Worm (Caenorhabditis elegans): ENCODE data around the gene ins-37.

ins-37 gene

DNA sequence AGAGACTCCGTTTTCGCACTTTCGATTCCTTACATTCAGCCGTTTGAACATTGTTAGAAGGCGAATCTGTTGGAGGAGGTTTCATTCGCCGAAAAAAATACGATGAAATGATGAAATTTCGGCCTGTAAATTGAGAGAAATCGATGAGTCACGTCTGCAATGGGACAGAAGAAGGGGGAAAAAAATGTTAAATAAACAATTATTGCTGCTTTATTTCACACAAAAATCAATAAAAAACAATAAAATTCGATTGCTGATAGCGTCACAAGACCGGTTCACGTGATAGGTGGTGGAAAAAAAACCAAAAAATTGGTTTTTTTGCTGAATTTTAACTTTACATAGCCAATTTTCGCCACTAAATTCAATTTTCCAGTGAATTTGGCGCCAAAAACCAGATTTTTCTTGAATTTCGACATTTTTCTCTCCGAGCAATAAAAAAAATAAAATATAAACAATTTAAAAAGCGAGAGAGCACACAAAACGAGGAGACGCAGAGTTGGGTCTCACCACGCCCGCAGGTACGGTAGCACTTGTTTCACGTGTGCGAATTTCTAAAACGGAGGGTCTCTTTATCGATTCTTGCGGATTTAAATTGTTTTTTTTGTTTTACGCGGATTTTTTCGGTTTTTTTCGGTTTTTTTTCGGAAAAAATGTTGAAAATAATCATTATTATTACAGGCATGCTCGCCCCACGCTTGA lies 36.4 kb upstream of the ins-37 start, which contains the start of the genes cup-14 and ndub-8:
TSS of gene cup-14 (minus strand) at position 51 of the 699 bp plus-strand sequence.
TSS of gene ndub-8 (plus strand) at position 679 of the 699 bp plus-strand sequence.
- TF ChIP-seq tbx-2 (tag; optimal IDR thresholded peaks at IDR 0.05): peak; percentile 21
- peak; percentile 87 for TF ChIP-seq pax-1 (tag; optimal IDR thresholded peaks at IDR 0.05)
- peak; percentile 63 for TF ChIP-seq ceh-31 (tag; optimal IDR thresholded peaks at IDR 0.05)
- no peak for TF ChIP-seq ahr-1 (tag; optimal IDR thresholded peaks at IDR 0.05)
- TF ChIP-seq ceh-48 (tag; optimal IDR thresholded peaks at IDR 0.05): peak; percentile 87
- no peak for TF ChIP-seq gmeb-2 (tag; optimal IDR thresholded peaks at IDR 0.05)
- TF ChIP-seq sdc-2 (tag; optimal IDR thresholded peaks at IDR 0.05): no peak
- TF ChIP-seq dve-1 (tag; optimal IDR thresholded peaks at IDR 0.05): peak; percentile 7
- no peak for TF ChIP-seq odd-2 (tag; optimal IDR thresholded peaks at IDR 0.05)
- TF ChIP-seq nfya-1 (tag; optimal IDR thresholded peaks at IDR 0.05): peak; percentile 93
- TF ChIP-seq ceh-34 (tag; optimal IDR thresholded peaks at IDR 0.05): peak; percentile 6
- TF ChIP-seq unc-55 (GFP tag; optimal IDR thresholded peaks at IDR 0.05): peak; percentile 77
- TF ChIP-seq ceh-19 (GFP tag; optimal IDR thresholded peaks at IDR 0.05): peak; percentile 13
- TF ChIP-seq hlh-30 (tag; optimal IDR thresholded peaks at IDR 0.05; ENCODE audit: insufficient read depth): peak; percentile 75
- peak; percentile 25 for TF ChIP-seq lim-6 (tag; optimal IDR thresholded peaks at IDR 0.05)
- TF ChIP-seq unc-42 (tag; optimal IDR thresholded peaks at IDR 0.05): peak; percentile 83

DNA sequence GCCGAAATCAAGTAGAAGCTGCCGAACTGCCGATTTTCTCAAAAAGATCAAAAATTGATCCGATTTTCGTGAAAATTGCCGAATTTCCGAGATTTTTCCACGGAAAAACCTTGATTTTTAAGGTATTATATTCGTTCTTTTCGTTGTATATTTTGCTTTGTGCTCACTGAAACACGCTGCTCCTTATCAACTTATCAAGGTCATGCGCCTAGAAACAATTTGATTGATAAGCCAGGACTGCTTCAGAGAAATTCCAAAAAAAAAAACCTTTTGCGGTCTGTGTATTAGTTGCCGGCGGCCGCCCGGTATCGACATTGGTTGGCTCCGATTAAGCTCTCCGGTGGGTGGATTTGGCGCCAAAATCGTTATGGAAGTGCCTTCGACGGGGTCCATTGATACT lies 26.5 kb upstream of the ins-37 start:
- TF ChIP-seq sox-2 (GFP tag; IDR thresholded peaks at IDR 0.05): no peak
- peak; percentile 57 for TF ChIP-seq elt-2 (tag; optimal IDR thresholded peaks at IDR 0.05)
- no peak for TF ChIP-seq che-1 (tag; optimal IDR thresholded peaks at IDR 0.05)
- no peak for TF ChIP-seq nhr-232 (tag; optimal IDR thresholded peaks at IDR 0.05)
- no peak for TF ChIP-seq unc-55 (GFP tag; optimal IDR thresholded peaks at IDR 0.05)

DNA sequence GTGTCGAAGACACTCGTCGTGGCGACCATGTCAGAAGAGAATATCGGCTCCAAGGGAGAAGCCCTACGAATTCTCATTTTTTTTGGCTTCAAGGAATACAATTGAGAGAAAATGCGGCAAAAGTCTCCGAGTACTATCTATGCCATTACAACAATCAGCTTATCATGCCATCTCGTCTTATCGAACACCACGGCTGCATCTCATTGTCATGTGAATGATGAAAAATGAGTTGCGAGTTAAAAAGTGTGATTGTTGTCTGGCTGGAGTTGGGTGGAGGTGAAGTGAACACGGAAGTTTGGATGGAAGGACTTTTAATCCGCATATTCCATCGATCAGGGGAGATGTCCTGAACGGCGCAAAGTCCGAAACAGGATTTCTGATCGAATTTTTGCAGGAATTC lies 25.0 kb upstream of the ins-37 start:
- TF ChIP-seq ceh-6 (GFP tag; optimal IDR thresholded peaks at IDR 0.05) (no peak), gmeb-2 (tag; optimal IDR thresholded peaks at IDR 0.05) (no peak), elt-2 (tag; optimal IDR thresholded peaks at IDR 0.05) (peak; percentile 25)

DNA sequence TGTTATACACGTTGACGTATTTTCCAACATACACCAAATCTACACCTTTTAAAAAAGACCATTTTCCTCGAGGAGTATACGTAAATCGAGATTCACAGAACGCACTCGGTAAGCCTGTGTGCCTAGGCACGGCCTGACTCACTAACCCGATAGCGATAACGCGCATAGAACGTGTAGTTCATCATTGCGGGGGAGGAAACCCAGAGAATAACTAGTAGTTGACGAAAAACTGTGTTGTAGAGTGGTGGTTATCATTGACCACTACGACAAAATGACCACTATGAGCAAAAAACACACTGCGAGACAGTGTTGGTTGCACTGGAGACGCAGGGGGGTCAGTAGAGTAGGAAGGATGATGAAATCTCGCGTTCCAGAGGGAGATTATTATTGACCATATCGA lies 23.9 kb upstream of the ins-37 start:
- no peak for TF ChIP-seq tbx-2 (tag; optimal IDR thresholded peaks at IDR 0.05)
- TF ChIP-seq elt-2 (tag; optimal IDR thresholded peaks at IDR 0.05): peak; percentile 52
- TF ChIP-seq pax-1 (tag; optimal IDR thresholded peaks at IDR 0.05): no peak
- TF ChIP-seq F13H6.1 (tag; optimal IDR thresholded peaks at IDR 0.05): no peak
- no peak for TF ChIP-seq ahr-1 (tag; optimal IDR thresholded peaks at IDR 0.05)
- TF ChIP-seq sox-4 (tag; optimal IDR thresholded peaks at IDR 0.05): no peak
- no peak for TF ChIP-seq ceh-19 (GFP tag; optimal IDR thresholded peaks at IDR 0.05)
- TF ChIP-seq C38D4.7 (GFP tag; optimal IDR thresholded peaks at IDR 0.05): no peak

DNA sequence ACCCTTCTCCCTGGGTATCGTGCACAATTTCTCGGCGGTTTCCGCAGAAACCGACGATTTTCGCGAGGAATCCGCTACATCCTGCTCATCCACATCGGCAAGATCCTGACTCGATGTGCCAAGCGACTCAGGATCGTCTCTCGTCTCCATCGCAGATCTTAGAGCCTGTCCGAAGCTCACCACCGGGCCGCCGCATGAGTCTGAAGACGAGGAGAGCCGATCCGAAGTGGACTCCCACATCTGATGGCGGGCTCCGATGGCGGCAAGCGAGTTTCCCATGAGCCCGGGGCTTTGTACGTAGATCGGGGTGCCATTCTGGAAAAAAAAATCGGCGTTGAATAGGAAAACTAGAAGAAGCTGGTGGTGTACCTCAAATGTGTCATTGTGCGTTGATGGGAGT lies 22.4 kb upstream of the ins-37 start:
- TF ChIP-seq ztf-16 (tag; optimal IDR thresholded peaks at IDR 0.05): no peak
- no peak for TF ChIP-seq ceh-45 (GFP tag; IDR thresholded peaks at IDR 0.05)
- TF ChIP-seq gmeb-2 (tag; optimal IDR thresholded peaks at IDR 0.05): no peak
- no peak for TF ChIP-seq ttx-3 (tag; optimal IDR thresholded peaks at IDR 0.05)
- no peak for TF ChIP-seq lin-11 (tag; optimal IDR thresholded peaks at IDR 0.05)
- TF ChIP-seq ceh-18 (tag; optimal IDR thresholded peaks at IDR 0.05): no peak
- TF ChIP-seq K09A11.1 (tag; optimal IDR thresholded peaks at IDR 0.05; ENCODE audit: insufficient read depth): no peak
- no peak for TF ChIP-seq hlh-6 (tag; optimal IDR thresholded peaks at IDR 0.05)
- no peak for TF ChIP-seq fax-1 (tag; optimal IDR thresholded peaks at IDR 0.05)
- no peak for TF ChIP-seq hlh-13 (GFP tag; optimal IDR thresholded peaks at IDR 0.05)
- TF ChIP-seq sox-4 (tag; optimal IDR thresholded peaks at IDR 0.05): no peak
- no peak for TF ChIP-seq odd-2 (tag; optimal IDR thresholded peaks at IDR 0.05)
- TF ChIP-seq Y22D7AL.16 (tag; optimal IDR thresholded peaks at IDR 0.05): no peak
- TF ChIP-seq ceh-2 (tag; optimal IDR thresholded peaks at IDR 0.05): no peak
- TF ChIP-seq pros-1 (tag; optimal IDR thresholded peaks at IDR 0.05): no peak
- no peak for TF ChIP-seq hlh-8 (tag; optimal IDR thresholded peaks at IDR 0.05)
- TF ChIP-seq unc-55 (GFP tag; optimal IDR thresholded peaks at IDR 0.05): no peak
- no peak for TF ChIP-seq ceh-6 (GFP tag; optimal IDR thresholded peaks at IDR 0.05)
- no peak for TF ChIP-seq ahr-1 (tag; optimal IDR thresholded peaks at IDR 0.05)
